Fruit fly (Drosophila melanogaster): ENCODE measurements around the gene koko.
A peak's percentile ranks its signal among the peaks of the same experiment; 100 is the strongest.

koko gene

dm6 chr3R:18412279-18413214 is 9.7 kb downstream of the koko start, which contains the start of gene CG31122 (continued):
- TF ChIP-seq Eip75B (GFP tag; optimal IDR thresholded peaks at IDR 0.05) (peak; percentile 37), CG6808 (GFP tag; optimal IDR thresholded peaks at IDR 0.05) (no peak), Hr39 (GFP tag; optimal IDR thresholded peaks at IDR 0.05) (peak; percentile 39), Sox15 (GFP tag; optimal IDR thresholded peaks at IDR 0.05) (no peak), Met (GFP tag; optimal IDR thresholded peaks at IDR 0.05) (no peak), cyc (GFP tag; optimal IDR thresholded peaks at IDR 0.05) (peak; percentile 31), CG4318 (GFP tag; optimal IDR thresholded peaks at IDR 0.05) (no peak), Hr4 (GFP tag; optimal IDR thresholded peaks at IDR 0.05) (peak; percentile 12), Smox (GFP tag; optimal IDR thresholded peaks at IDR 0.05) (no peak), achi (GFP tag; optimal IDR thresholded peaks at IDR 0.05) (no peak), Ets21C (GFP tag; optimal IDR thresholded peaks at IDR 0.05) (no peak), CG9139 (GFP tag; optimal IDR thresholded peaks at IDR 0.05) (no peak), CG6792 (GFP tag; optimal IDR thresholded peaks at IDR 0.05) (no peak), CG3919 (GFP tag; optimal IDR thresholded peaks at IDR 0.05) (peak; percentile 54), dac (GFP tag; optimal IDR thresholded peaks at IDR 0.05) (peak; percentile 19), spab (GFP tag; optimal IDR thresholded peaks at IDR 0.05) (no peak), Sox102F (GFP tag; optimal IDR thresholded peaks at IDR 0.05) (no peak), CG8319 (GFP tag; optimal IDR thresholded peaks at IDR 0.05) (no peak), svp (GFP tag) (no peak), CG6854 (GFP tag; optimal IDR thresholded peaks at IDR 0.05) (no peak), Gug (GFP tag; IDR thresholded peaks at IDR 0.05) (no peak), fkh (GFP tag; optimal IDR thresholded peaks at IDR 0.05) (peak; percentile 91), acj6 (GFP tag; optimal IDR thresholded peaks at IDR 0.05) (no peak), lz (GFP tag; optimal IDR thresholded peaks at IDR 0.05) (peak; percentile 37), CG10669 (GFP tag; optimal IDR thresholded peaks at IDR 0.05) (no peak), CG16779 (tag; optimal IDR thresholded peaks at IDR 0.05) (no peak), CG6163 (GFP tag; IDR thresholded peaks at IDR 0.05) (peak; percentile 22; the same call in 1 of the 3 replicates), dsx (GFP tag; optimal IDR thresholded peaks at IDR 0.05; ENCODE audit: poor library complexity, severe bottlenecking) (peak; percentile 20), CG3032 (tag; optimal IDR thresholded peaks at IDR 0.05) (no peak), salr (GFP tag; optimal IDR thresholded peaks at IDR 0.05) (peak in 1 of 2 experiments; percentile 20), Hr38 (GFP tag; optimal IDR thresholded peaks at IDR 0.05) (no peak)

DNA sequence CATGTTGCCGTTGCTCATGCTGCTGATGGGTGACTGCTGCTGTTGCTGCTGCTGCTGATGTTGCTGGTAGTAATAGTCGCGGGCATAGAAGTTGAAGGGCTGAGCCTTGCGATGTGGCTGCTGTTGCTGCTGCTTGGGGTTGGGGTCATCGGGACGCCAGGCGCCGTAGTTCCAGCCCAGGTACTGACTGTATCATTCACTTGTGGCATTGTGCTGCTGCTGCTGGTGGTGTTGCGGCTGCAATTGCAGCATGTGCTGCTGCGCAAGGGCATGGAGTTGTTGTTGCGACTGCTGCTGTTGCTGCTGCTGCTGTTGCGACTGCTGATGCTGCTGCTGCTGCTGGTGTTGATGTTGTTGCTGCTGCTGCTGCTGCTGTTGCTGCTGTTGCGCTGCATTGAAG is 19.6 kb downstream of the koko start:
- TF ChIP-seq CG3919 (GFP tag; optimal IDR thresholded peaks at IDR 0.05), result peak; percentile 18
- TF ChIP-seq esn (GFP tag; optimal IDR thresholded peaks at IDR 0.05), result no peak
- no peak for TF ChIP-seq dsx (GFP tag; optimal IDR thresholded peaks at IDR 0.05; ENCODE audit: poor library complexity, severe bottlenecking)
- no peak for TF ChIP-seq CG15336 (GFP tag; IDR thresholded peaks at IDR 0.05)
- TF ChIP-seq Ets96B (tag; optimal IDR thresholded peaks at IDR 0.05), result no peak
- TF ChIP-seq Sox15 (GFP tag; optimal IDR thresholded peaks at IDR 0.05), result no peak
- TF ChIP-seq CG6276 (GFP tag; optimal IDR thresholded peaks at IDR 0.05), result no peak

DNA sequence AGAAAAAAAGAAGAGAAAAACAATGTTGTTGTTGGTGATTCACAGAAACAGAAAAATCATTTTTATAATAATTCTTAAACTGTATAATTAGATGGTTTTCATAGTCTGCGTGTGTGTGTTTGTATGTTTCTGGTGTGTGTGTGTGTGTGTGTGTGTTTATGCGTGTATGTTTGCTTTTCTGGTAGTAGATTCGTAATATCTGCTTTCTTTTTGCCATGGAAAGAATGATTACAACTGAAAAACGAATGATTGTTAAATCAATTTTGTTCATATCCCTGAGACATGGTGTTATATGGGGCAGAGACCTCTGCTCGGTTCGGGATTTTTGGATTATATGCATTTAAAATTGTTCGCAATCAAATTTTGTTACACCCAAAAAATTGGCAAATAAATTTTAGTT is 20.5 kb downstream of the koko start:
- no peak for TF ChIP-seq CG11294 (GFP tag; IDR thresholded peaks at IDR 0.05)
- TF ChIP-seq dac (GFP tag; optimal IDR thresholded peaks at IDR 0.05), result no peak
- TF ChIP-seq CG4318 (GFP tag; optimal IDR thresholded peaks at IDR 0.05), result no peak
- no peak for TF ChIP-seq spab (GFP tag; optimal IDR thresholded peaks at IDR 0.05)
- TF ChIP-seq CG32006 (GFP tag; optimal IDR thresholded peaks at IDR 0.05), result no peak
